Worm (Caenorhabditis elegans) whole organism, young adult: ENCODE results near the gene ZK666.2.

Experiments
- rcor-1 ChIP-seq: fragments of 200-800 bp; sonication (Bioruptor generic); IDR thresholded peaks from 2 replicates; pipeline ENCODE4 v1.3.6; 2022; ENCODE audit warnings: missing genetic modification reagents, missing genetic modification characterization, missing compliant biosample characterization
- zim-3 ChIP-seq: sonication (generic microtip); optimal IDR thresholded peaks from 2 replicates; lab custom pipeline; 2017; ENCODE audit warnings: mild to moderate bottlenecking, missing genetic modification characterization, moderate library complexity, missing compliant biosample characterization

ce11 chrII:10513377-10513776 is 41.7 kb upstream of the ZK666.2 start:
- TF ChIP-seq zim-3 (tag; lab: Kevin White, UChicago) (no peak), rcor-1 (no peak)
